In genomic region chrII:14822419-14822818, ce11 we compare ENCODE assay signal across 2 worm cellular contexts.
TF ChIP-seq lines count a peak whose summit lies in the region.

No protein-coding gene starts in this region.

TF ChIP-seq in whole organism, L1 larva, 84 proteins besides CTCF, POLR2A, EP300 and RAD21 (continued from another document):
- TF ChIP-seq ceh-8 (GFP tag; optimal IDR thresholded peaks at IDR 0.05; lab: Kevin White, UChicago) (no peak), ceh-90 (tag; optimal IDR thresholded peaks at IDR 0.05; lab: Kevin White, UChicago) (no peak), ceh-82 (tag; optimal IDR thresholded peaks at IDR 0.05; lab: Kevin White, UChicago) (peak; percentile 3 to 40 (median 6)), nhr-28 (tag; optimal IDR thresholded peaks at IDR 0.05; lab: Kevin White, UChicago) (peak; percentile 35), ces-1 (GFP tag; optimal IDR thresholded peaks at IDR 0.05; lab: Kevin White, UChicago) (no peak), lsy-2 (tag; optimal IDR thresholded peaks at IDR 0.05; lab: Kevin White, UChicago) (peak; percentile 62 to 68), C16A3.4 (tag; optimal IDR thresholded peaks at IDR 0.05; lab: Kevin White, UChicago) (peak; percentile 62), efl-1 (optimal IDR thresholded peaks at IDR 0.05; lab: Kevin White, UChicago) (peak; percentile 78 to 84), efl-1 (GFP tag; optimal IDR thresholded peaks at IDR 0.05 in 1 of 2; lab: Kevin White, UChicago) (peak; percentile 55 to 96), pqm-1 (tag; optimal IDR thresholded peaks at IDR 0.05; lab: Kevin White, UChicago) (no peak), nhr-85 (tag; lab: Kevin White, UChicago) (peak; percentile 95), mdl-1 (tag; optimal IDR thresholded peaks at IDR 0.05; lab: Kevin White, UChicago) (peak in 1 of 2 experiments; percentile 80), fkh-4 (tag; optimal IDR thresholded peaks at IDR 0.05; lab: Kevin White, UChicago; ENCODE audit: borderline replicate concordance) (peak; percentile 23), C04F5.9 (tag; optimal IDR thresholded peaks at IDR 0.05; lab: Kevin White, UChicago) (peak; percentile 20), aha-1 (tag; optimal IDR thresholded peaks at IDR 0.05; lab: Kevin White, UChicago) (no peak), sptf-1 (tag; optimal IDR thresholded peaks at IDR 0.05; lab: Kevin White, UChicago) (no peak), lir-3 (tag; optimal IDR thresholded peaks at IDR 0.05; lab: Kevin White, UChicago; ENCODE audit: poor library complexity) (peak; percentile 73), nhr-77 (tag; optimal IDR thresholded peaks at IDR 0.05; lab: Kevin White, UChicago) (peak; percentile 96), nhr-20 (tag; optimal IDR thresholded peaks at IDR 0.05; lab: Kevin White, UChicago) (peak; percentile 96), mab-9 (GFP tag; IDR thresholded peaks at IDR 0.05; lab: Robert Waterston, UW) (no peak), aly-2 (tag; optimal IDR thresholded peaks at IDR 0.05; lab: Kevin White, UChicago) (no peak), ceh-88 (GFP tag; IDR thresholded peaks at IDR 0.05; lab: Robert Waterston, UW) (0 out of 2 replicates have a peak, but pooled peaks have one; percentile 10), egl-13 (tag; optimal IDR thresholded peaks at IDR 0.05; lab: Kevin White, UChicago) (no peak), nhr-76 (tag; optimal IDR thresholded peaks at IDR 0.05; lab: Kevin White, UChicago) (no peak), lin-13 (GFP tag; optimal IDR thresholded peaks at IDR 0.05; lab: Kevin White, UChicago) (peak; percentile 61), skn-1 (tag; optimal IDR thresholded peaks at IDR 0.05; lab: Kevin White, UChicago) (peak; percentile 53)
TF ChIP-seq in whole organism, L1 larva: peak in this region for 42.

TF ChIP-seq in whole organism, L4 larva, 104 proteins besides CTCF, POLR2A, EP300 and RAD21 (continued from another document):
- TF ChIP-seq nhr-102 (tag; optimal IDR thresholded peaks at IDR 0.05; lab: Kevin White, UChicago), result peak; percentile 66
- peak; percentile 54; the same call in 1 of the 2 replicates for TF ChIP-seq hmg-1.1 (GFP tag; IDR thresholded peaks at IDR 0.05; lab: Robert Waterston, UW)
- TF ChIP-seq snpc-4 (tag; optimal IDR thresholded peaks at IDR 0.05; lab: Kevin White, UChicago), result no peak
- peak; percentile 92 for TF ChIP-seq dmd-6 (GFP tag; IDR thresholded peaks at IDR 0.05; lab: Robert Waterston, UW)
- no peak for TF ChIP-seq ceh-32 (tag; optimal IDR thresholded peaks at IDR 0.05; lab: Kevin White, UChicago; ENCODE audit: poor library complexity)
- no peak for TF ChIP-seq dmd-9 (GFP tag; IDR thresholded peaks at IDR 0.05; lab: Robert Waterston, UW)
- no peak for TF ChIP-seq madf-5 (GFP tag; IDR thresholded peaks at IDR 0.05; lab: Robert Waterston, UW)
- TF ChIP-seq dpl-1 (GFP tag; optimal IDR thresholded peaks at IDR 0.05; lab: Kevin White, UChicago), result peak; percentile 60
- TF ChIP-seq tra-1 (GFP tag; IDR thresholded peaks at IDR 0.05; lab: Robert Waterston, UW), result no peak
- no peak for TF ChIP-seq ceh-44 (GFP tag; IDR thresholded peaks at IDR 0.05; lab: Robert Waterston, UW)
- no peak for TF ChIP-seq vab-7 (GFP tag; IDR thresholded peaks at IDR 0.05; lab: Robert Waterston, UW)
- peak; percentile 78 for TF ChIP-seq nhr-25 (tag; optimal IDR thresholded peaks at IDR 0.05; lab: Kevin White, UChicago; ENCODE audit: borderline replicate concordance, insufficient read depth)
- no peak for TF ChIP-seq daf-8 (GFP tag; IDR thresholded peaks at IDR 0.05; lab: Robert Waterston, UW)
- peak; percentile 63 for TF ChIP-seq mes-2 (tag; optimal IDR thresholded peaks at IDR 0.05; lab: Kevin White, UChicago; ENCODE audit: poor library complexity, severe bottlenecking)
- peak; percentile 97 for TF ChIP-seq nhr-77 (tag; optimal IDR thresholded peaks at IDR 0.05; lab: Kevin White, UChicago)
- TF ChIP-seq egl-27 (tag; optimal IDR thresholded peaks at IDR 0.05; lab: Kevin White, UChicago), result no peak
- TF ChIP-seq php-3 (GFP tag; IDR thresholded peaks at IDR 0.05; lab: Robert Waterston, UW), result 0 out of 2 replicates have a peak, but pooled peaks have one; percentile 21
- TF ChIP-seq nhr-11 (tag; optimal IDR thresholded peaks at IDR 0.05; lab: Kevin White, UChicago), result no peak
- TF ChIP-seq dve-1 (tag; optimal IDR thresholded peaks at IDR 0.05; lab: Kevin White, UChicago; ENCODE audit: insufficient read depth), result peak; percentile 88
